Worm (Caenorhabditis elegans): ENCODE data around the gene unc-9.

ce11 chrX:13159890-13160289 is 41.7 kb upstream of the unc-9 start:
- TF ChIP-seq tag-97 (GFP tag; IDR thresholded peaks at IDR 0.05) = no peak
- no peak for TF ChIP-seq cey-2 (tag; optimal IDR thresholded peaks at IDR 0.05; ENCODE audit: borderline replicate concordance, insufficient read depth)

All from whole organism, L4 larva.